Worm (Caenorhabditis elegans) whole organism, late embryonic: Measurements from ENCODE around the gene zim-2.

Experiments used
- ceh-31 ChIP-seq: sonication (generic microtip); optimal IDR thresholded peaks from 2 replicates; lab custom pipeline; 2016; ENCODE audit warnings: missing genetic modification characterization, missing compliant biosample characterization
- dve-1 ChIP-seq: sonication (generic microtip); optimal IDR thresholded peaks from 2 replicates; lab custom pipeline; 2017; ENCODE audit warnings: antibody characterized with exemption, mild to moderate bottlenecking, missing genetic modification characterization, missing compliant biosample characterization
- gmeb-2 ChIP-seq: sonication (generic microtip); optimal IDR thresholded peaks from 2 replicates; lab custom pipeline; 2016; ENCODE audit warnings: missing genetic modification characterization, inconsistent platforms, missing compliant biosample characterization
- pax-1 ChIP-seq: fragments of 150-350 bp; optimal IDR thresholded peaks from 2 replicates; lab custom pipeline; 2014; ENCODE audit warnings: missing biosample characterization, missing genetic modification characterization
- zip-5 ChIP-seq: sonication (generic microtip); optimal IDR thresholded peaks from 2 replicates; lab custom pipeline; 2016; ENCODE audit warnings: missing genetic modification characterization, missing compliant biosample characterization

DNA sequence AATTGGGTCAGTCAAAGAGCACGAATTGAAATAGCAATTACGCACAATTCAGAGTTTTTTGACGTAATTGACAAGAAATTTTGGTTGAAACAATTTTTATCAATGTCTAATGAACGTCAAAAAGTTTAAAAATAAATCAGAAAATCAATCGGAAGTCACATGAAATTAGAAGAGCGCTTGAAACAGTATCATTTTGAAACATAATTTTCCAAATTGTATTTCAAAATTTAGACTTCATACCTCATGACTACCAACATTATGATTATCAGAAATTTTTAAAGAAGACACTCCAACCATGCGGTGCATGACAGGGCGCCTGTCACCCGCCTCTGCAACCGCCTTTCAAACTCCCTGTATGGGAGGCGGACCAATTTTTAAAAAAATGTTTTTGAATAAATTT is 41.8 kb upstream of the zim-2 start:
- TF ChIP-seq dve-1 (no peak), gmeb-2 (tag; lab: Kevin White, UChicago) (no peak), pax-1 (tag; lab: Kevin White, UChicago) (no peak), ceh-31 (tag; lab: Kevin White, UChicago) (no peak), zip-5 (tag; lab: Kevin White, UChicago) (no peak)
